Fruit fly (Drosophila melanogaster) whole organism, embryonic: Measurements from ENCODE around the gene Nckx30C.
A peak's percentile ranks its signal among the peaks of the same experiment; 100 is the strongest.

Source experiments
- CG10431 ChIP-seq: fragments of 200-800 bp; sonication (Bioruptor generic); optimal IDR thresholded peaks from 3 replicates; lab custom pipeline; 2018; ENCODE audit warnings: missing biosample characterization, mild to moderate bottlenecking, missing genetic modification characterization
- CG10543 ChIP-seq: fragments of 200-800 bp; sonication (Bioruptor generic); optimal IDR thresholded peaks from 3 replicates; lab custom pipeline; 2017; ENCODE audit warnings: missing biosample characterization, mild to moderate bottlenecking, missing genetic modification characterization, moderate library complexity
- CG11456 ChIP-seq: fragments of 200-800 bp; sonication (Bioruptor generic); IDR thresholded peaks from 3 replicates; pipeline ENCODE4 v1.3.6; 2022; ENCODE audit warnings: missing biosample characterization, missing genetic modification characterization
- CG14014 ChIP-seq: fragments of 200-800 bp; sonication (Bioruptor generic); IDR thresholded peaks from 2 replicates; pipeline ENCODE4 v1.3.6; 2022; ENCODE audit warnings: missing biosample characterization, missing genetic modification characterization
- CG14710 ChIP-seq: fragments of 200-800 bp; sonication (Bioruptor generic); optimal IDR thresholded peaks from 3 replicates; lab custom pipeline; 2019; ENCODE audit warnings: missing biosample characterization, mild to moderate bottlenecking, missing genetic modification characterization, moderate library complexity
- CG18262 ChIP-seq: fragments of 200-800 bp; optimal IDR thresholded peaks from 3 replicates; lab custom pipeline; 2019; ENCODE audit warnings: missing biosample characterization, mild to moderate bottlenecking, missing genetic modification characterization, moderate library complexity
- CG18619 ChIP-seq: fragments of 200-800 bp; sonication (Bioruptor generic); optimal IDR thresholded peaks from 3 replicates; lab custom pipeline; 2017; ENCODE audit warnings: missing biosample characterization, mild to moderate bottlenecking, missing genetic modification characterization
- CG30403 ChIP-seq: fragments of 200-800 bp; sonication (Bioruptor generic); optimal IDR thresholded peaks from 3 replicates; lab custom pipeline; 2016; ENCODE audit warnings: missing biosample characterization, missing genetic modification characterization
- CG32532 ChIP-seq: fragments of 200-800 bp; sonication (Bioruptor generic); IDR thresholded peaks from 2 replicates; pipeline ENCODE4 v1.3.6; 2022; ENCODE audit warnings: missing biosample characterization, missing genetic modification characterization
- CG33557 ChIP-seq: fragments of 200-800 bp; sonication (Bioruptor generic); optimal IDR thresholded peaks from 2 replicates; lab custom pipeline; 2019; ENCODE audit warnings: missing biosample characterization, mild to moderate bottlenecking, missing genetic modification characterization, moderate library complexity
- CG34224 ChIP-seq: fragments of 200-800 bp; sonication (Bioruptor generic); IDR thresholded peaks from 3 replicates; pipeline ENCODE4 v1.3.6; 2022; ENCODE audit warnings: missing biosample characterization, missing genetic modification characterization; ENCODE audit not compliant: partially characterized antibody
- CG42726 ChIP-seq: fragments of 200-800 bp; sonication (Bioruptor generic); IDR thresholded peaks from 2 replicates; pipeline ENCODE4 v1.3.6; 2022; ENCODE audit warnings: missing biosample characterization, missing genetic modification characterization; ENCODE audit not compliant: partially characterized antibody
- CG4328 ChIP-seq: fragments of 200-800 bp; sonication (Bioruptor generic); optimal IDR thresholded peaks from 3 replicates; lab custom pipeline; 2017; ENCODE audit warnings: missing biosample characterization, missing genetic modification reagents, missing genetic modification characterization
- CG4617 ChIP-seq: fragments of 200-800 bp; sonication (Bioruptor generic); optimal IDR thresholded peaks from 3 replicates; lab custom pipeline; 2016; ENCODE audit warnings: missing biosample characterization, missing genetic modification characterization, borderline replicate concordance
- CG4820 ChIP-seq: fragments of 200-800 bp; sonication (Bioruptor generic); optimal IDR thresholded peaks from 3 replicates; lab custom pipeline; 2016; ENCODE audit warnings: missing biosample characterization, missing genetic modification characterization
- CG7786 ChIP-seq: fragments of 200-800 bp; sonication (Bioruptor generic); optimal IDR thresholded peaks from 2 replicates; lab custom pipeline; 2016; ENCODE audit warnings: missing biosample characterization, missing genetic modification characterization
- CG7963 ChIP-seq: fragments of 200-800 bp; sonication (Bioruptor generic); IDR thresholded peaks from 3 replicates; pipeline ENCODE4 v1.3.6; 2022; ENCODE audit warnings: missing biosample characterization, missing genetic modification characterization; ENCODE audit not compliant: partially characterized antibody
- CG8388 ChIP-seq: fragments of 200-800 bp; sonication (Bioruptor generic); optimal IDR thresholded peaks from 2 replicates; lab custom pipeline; 2019; ENCODE audit warnings: missing biosample characterization, mild to moderate bottlenecking, missing genetic modification characterization, moderate library complexity
- CG9727 ChIP-seq: fragments of 200-800 bp; sonication (Bioruptor generic); optimal IDR thresholded peaks from 3 replicates; lab custom pipeline; 2017; ENCODE audit warnings: missing biosample characterization, mild to moderate bottlenecking, missing genetic modification characterization
- CG9817 ChIP-seq: fragments of 200-800 bp; sonication (Bioruptor generic); optimal IDR thresholded peaks from 2 replicates; lab custom pipeline; 2018; ENCODE audit warnings: missing biosample characterization, mild to moderate bottlenecking, missing genetic modification characterization, moderate library complexity
- CrebB ChIP-seq: fragments of 200-800 bp; sonication (Bioruptor generic); optimal IDR thresholded peaks from 3 replicates; lab custom pipeline; 2018; ENCODE audit warnings: missing biosample characterization, mild to moderate bottlenecking, missing genetic modification characterization
- Doc3 ChIP-seq: fragments of 200-800 bp; sonication (Bioruptor generic); IDR thresholded peaks from 3 replicates; pipeline ENCODE4 v1.3.6; 2022; ENCODE audit warnings: missing biosample characterization, missing genetic modification characterization; ENCODE audit not compliant: partially characterized antibody
- Dp ChIP-seq: fragments of 200-800 bp; sonication (Bioruptor generic); optimal IDR thresholded peaks from 2 replicates; lab custom pipeline; 2018; ENCODE audit warnings: missing biosample characterization, mild to moderate bottlenecking, missing genetic modification characterization, moderate library complexity
- Dref ChIP-seq: fragments of 200-800 bp; sonication (Bioruptor generic); IDR thresholded peaks from 2 replicates; pipeline ENCODE4 v1.3.6; 2022; ENCODE audit warnings: missing biosample characterization, missing genetic modification characterization
- E2f2 ChIP-seq: fragments of 200-800 bp; sonication (Bioruptor generic); IDR thresholded peaks from 2 replicates; pipeline ENCODE4 v1.3.6; 2022; ENCODE audit warnings: missing biosample characterization, missing genetic modification characterization
- Elba2 ChIP-seq: fragments of 200-800 bp; sonication (Bioruptor generic); optimal IDR thresholded peaks from 3 replicates; lab custom pipeline; 2016; ENCODE audit warnings: missing biosample characterization, missing genetic modification characterization
- HmgZ ChIP-seq: fragments of 200-800 bp; sonication (Bioruptor generic); optimal IDR thresholded peaks from 2 replicates; lab custom pipeline; 2018; ENCODE audit warnings: missing biosample characterization, mild to moderate bottlenecking, missing genetic modification characterization
- Lhr ChIP-seq: fragments of 200-800 bp; sonication (Bioruptor generic); optimal IDR thresholded peaks from 3 replicates; lab custom pipeline; 2017; ENCODE audit warnings: mild to moderate bottlenecking, missing biosample characterization, missing genetic modification reagents, missing genetic modification characterization
- Med ChIP-seq: fragments of 200-800 bp; sonication (Bioruptor generic); peaks from one replicate; lab custom pipeline; 2016; ENCODE audit warnings: missing biosample characterization, missing genetic modification characterization, mild to moderate bottlenecking, inconsistent platforms, moderate library complexity
- Sry-δ ChIP-seq: fragments of 200-800 bp; sonication (Bioruptor generic); optimal IDR thresholded peaks from 2 replicates; lab custom pipeline; 2016; ENCODE audit warnings: missing biosample characterization, missing genetic modification characterization
- ash1 ChIP-seq: fragments of 200-800 bp; sonication (Bioruptor generic); optimal IDR thresholded peaks from 2 replicates; lab custom pipeline; 2018; ENCODE audit warnings: missing biosample characterization, mild to moderate bottlenecking, missing genetic modification characterization
- bowl ChIP-seq: fragments of 200-800 bp; sonication (Bioruptor generic); IDR thresholded peaks from 2 replicates; pipeline ENCODE4 v1.3.6; 2022; ENCODE audit warnings: missing biosample characterization, missing genetic modification characterization
- br ChIP-seq: fragments of >200 bp; optimal IDR thresholded peaks from 2 replicates; lab custom pipeline; 2017
- dmrt11E ChIP-seq: fragments of 200-800 bp; sonication (Bioruptor generic); optimal IDR thresholded peaks from 3 replicates; lab custom pipeline; 2018; ENCODE audit warnings: missing biosample characterization, mild to moderate bottlenecking, missing genetic modification characterization, moderate library complexity
- ems ChIP-seq: fragments of 200-800 bp; sonication (Bioruptor generic); optimal IDR thresholded peaks from 3 replicates; lab custom pipeline; 2016; ENCODE audit warnings: missing biosample characterization, missing genetic modification characterization
- exex ChIP-seq: fragments of 200-800 bp; sonication (Bioruptor generic); optimal IDR thresholded peaks from 4 replicates; lab custom pipeline; 2018; ENCODE audit warnings: missing biosample characterization, mild to moderate bottlenecking, missing genetic modification characterization, moderate library complexity
- fd3F ChIP-seq: fragments of 200-800 bp; sonication (Bioruptor generic); optimal IDR thresholded peaks from 2 replicates; lab custom pipeline; 2018; ENCODE audit warnings: missing biosample characterization, mild to moderate bottlenecking, missing genetic modification characterization, moderate library complexity
- grn ChIP-seq: fragments of 200-800 bp; sonication (Bioruptor generic); optimal IDR thresholded peaks from 3 replicates; lab custom pipeline; 2017; ENCODE audit warnings: missing biosample characterization, missing genetic modification characterization
- hbn ChIP-seq: fragments of 200-800 bp; sonication (Bioruptor generic); IDR thresholded peaks from 2 replicates; pipeline ENCODE4 v1.3.6; 2022; ENCODE audit warnings: missing biosample characterization, missing genetic modification characterization; ENCODE audit not compliant: partially characterized antibody
- hkb ChIP-seq, 2 experiments: fragments of 200-800 bp in 1 of 2; fragments of >200 bp in 1 of 2; sonication (Bioruptor generic) in 1 of 2; IDR thresholded peaks in 1 of 2; optimal IDR thresholded peaks in 1 of 2; 2 replicates each; pipeline versions ENCODE4 v1.3.6 to Lab custom; 2017 to 2022; ENCODE audit warnings: missing biosample characterization in 1 of 2, missing genetic modification characterization in 1 of 2
- lbe ChIP-seq: fragments of 200-800 bp; sonication (Bioruptor generic); optimal IDR thresholded peaks from 2 replicates; lab custom pipeline; 2016; ENCODE audit warnings: missing biosample characterization, mild to moderate bottlenecking, missing genetic modification characterization
- lmd ChIP-seq: fragments of 200-800 bp; sonication (Bioruptor generic); IDR thresholded peaks from 2 replicates; pipeline ENCODE4 v1.3.6; 2022; ENCODE audit warnings: missing biosample characterization, missing genetic modification characterization
- lola ChIP-seq, 3 experiments: fragments of >200 bp in 2 of 3; fragments of 200-800 bp in 1 of 3; sonication (Bioruptor generic) in 1 of 3; optimal IDR thresholded peaks; 2 replicates each; lab custom pipeline; 2017 to 2019; ENCODE audit warnings: missing biosample characterization in 3 of 3, missing genetic modification characterization in 3 of 3, mild to moderate bottlenecking in 1 of 3, moderate library complexity in 1 of 3
- pb ChIP-seq: fragments of 200-800 bp; sonication (Bioruptor generic); optimal IDR thresholded peaks from 3 replicates; lab custom pipeline; 2016; ENCODE audit warnings: missing biosample characterization, missing genetic modification characterization
- phol ChIP-seq: fragments of 200-800 bp; sonication (Bioruptor generic); optimal IDR thresholded peaks from 3 replicates; lab custom pipeline; 2018; ENCODE audit warnings: missing biosample characterization, mild to moderate bottlenecking, missing genetic modification characterization, moderate library complexity
- sisA ChIP-seq: fragments of 200-800 bp; sonication (Bioruptor generic); IDR thresholded peaks from 2 replicates; pipeline ENCODE4 v1.3.6; 2022; ENCODE audit warnings: missing biosample characterization, missing genetic modification characterization
- stwl ChIP-seq: fragments of 200-800 bp; sonication (Bioruptor generic); optimal IDR thresholded peaks from 3 replicates; lab custom pipeline; 2018; ENCODE audit warnings: missing biosample characterization, mild to moderate bottlenecking, missing genetic modification characterization, moderate library complexity
- zen2 ChIP-seq: fragments of 200-800 bp; sonication (Bioruptor generic); IDR thresholded peaks from 3 replicates; pipeline ENCODE4 v1.3.6; 2022; ENCODE audit warnings: missing biosample characterization, missing genetic modification characterization; ENCODE audit not compliant: partially characterized antibody

The Nckx30C gene

dm6 chr2L:9763212-9763869 lies 17.0 kb upstream of the Nckx30C start, which contains the start of the genes Taf11 and und (continued):
- TF ChIP-seq CG33557 (GFP tag; lab: Kevin White, UChicago): peak; percentile 7
- TF ChIP-seq exex (tag; lab: Kevin White, UChicago): peak; percentile 9
- no peak for TF ChIP-seq ems (GFP tag; lab: Kevin White, UChicago)
- TF ChIP-seq hkb (optimal IDR thresholded peaks at IDR 0.05; lab: Kevin White, UChicago): peak; percentile 19
- no peak for TF ChIP-seq hkb (GFP tag; IDR thresholded peaks at IDR 0.05; lab: Robert Waterston, UW)
- peak; percentile 57 for TF ChIP-seq hbn
- TF ChIP-seq pb (GFP tag; lab: Kevin White, UChicago): no peak
- TF ChIP-seq br (lab: Kevin White, UChicago): no peak
- peak; percentile 13 for TF ChIP-seq Elba2
- TF ChIP-seq CG7963 (GFP tag; lab: Robert Waterston, UW): no peak
- TF ChIP-seq fd3F (GFP tag; lab: Kevin White, UChicago): no peak
- peak; percentile 61; the same call in 2 of the 3 replicates for TF ChIP-seq Doc3 (GFP tag; lab: Robert Waterston, UW)
- no peak for TF ChIP-seq grn
- peak; percentile 47; the same call in 2 of the 3 replicates for TF ChIP-seq CG34224 (GFP tag; lab: Robert Waterston, UW)
- peak; percentile 18 for TF ChIP-seq CG18619 (GFP tag; lab: Kevin White, UChicago)
- TF ChIP-seq CG7786 (GFP tag; lab: Kevin White, UChicago): no peak
- TF ChIP-seq Dp (GFP tag; lab: Kevin White, UChicago): peak; percentile 37
- TF ChIP-seq CG10543: peak; percentile 25
- TF ChIP-seq ash1 (GFP tag; lab: Kevin White, UChicago): no peak
- TF ChIP-seq Lhr (GFP tag; lab: Kevin White, UChicago): peak; percentile 15
- TF ChIP-seq Dref (GFP tag; lab: Robert Waterston, UW): 0 out of 2 replicates have a peak, but pooled peaks have one; percentile 27
- TF ChIP-seq CG9817 (tag; lab: Kevin White, UChicago): peak; percentile 35
- peak; percentile 20; the same call in 1 of the 2 replicates for TF ChIP-seq lmd (GFP tag; lab: Robert Waterston, UW)
- no peak for TF ChIP-seq CrebB (tag; lab: Kevin White, UChicago)
- TF ChIP-seq stwl: peak; percentile 52
- peak; percentile 46 for TF ChIP-seq CG4617 (GFP tag; lab: Kevin White, UChicago)
- TF ChIP-seq CG4328 (GFP tag; lab: Kevin White, UChicago): peak; percentile 17
- TF ChIP-seq CG42726 (GFP tag; lab: Robert Waterston, UW): 0 out of 2 replicates have a peak, but pooled peaks have one; percentile 34
- peak; percentile 36 for TF ChIP-seq CG4820
- TF ChIP-seq CG14710: peak; percentile 72
- no peak for TF ChIP-seq CG10431 (GFP tag; lab: Kevin White, UChicago)
- no peak for TF ChIP-seq CG18262 (tag; lab: Kevin White, UChicago)
- TF ChIP-seq Med: peak; percentile 48
- no peak for TF ChIP-seq lbe
- TF ChIP-seq phol: peak; percentile 64
- no peak for TF ChIP-seq CG8388 (GFP tag; lab: Kevin White, UChicago)
- peak; percentile 15 for TF ChIP-seq dmrt11E
- TF ChIP-seq CG9727: peak; percentile 51
- peak; percentile 26 for TF ChIP-seq HmgZ
- TF ChIP-seq Sry-δ (GFP tag; lab: Kevin White, UChicago): peak; percentile 59
- no peak for TF ChIP-seq CG14014 (GFP tag; lab: Robert Waterston, UW)
- peak; percentile 44 for TF ChIP-seq CG32532 (GFP tag; lab: Robert Waterston, UW)
- peak; percentile 13; the same call in 1 of the 3 replicates for TF ChIP-seq zen2 (GFP tag; lab: Robert Waterston, UW)
- peak; percentile 49; the same call in 1 of the 2 replicates for TF ChIP-seq E2f2 (GFP tag; lab: Robert Waterston, UW)
- TF ChIP-seq bowl (GFP tag; lab: Robert Waterston, UW): no peak
- no peak for TF ChIP-seq sisA (GFP tag; lab: Robert Waterston, UW)
- no peak for TF ChIP-seq CG11456
- TF ChIP-seq lola (GFP tag; optimal IDR thresholded peaks at IDR 0.05; lab: Kevin White, UChicago): no peak
- TF ChIP-seq CG30403: peak; percentile 39
